Fruit fly (Drosophila melanogaster) whole organism, embryonic: ENCODE measurements around the gene Ass.

Experiments used
- Ada2b ChIP-seq: fragments of 200-800 bp; sonication (Bioruptor generic); IDR thresholded peaks from 2 replicates; pipeline ENCODE4 v1.3.6; 2022; ENCODE audit warnings: missing biosample characterization, missing genetic modification characterization
- Bdp1 ChIP-seq: fragments of 200-800 bp; sonication (Bioruptor generic); optimal IDR thresholded peaks from 3 replicates; lab custom pipeline; 2016; ENCODE audit warnings: missing biosample characterization, missing genetic modification characterization
- Bgb ChIP-seq: fragments of 200-800 bp; sonication (Bioruptor generic); IDR thresholded peaks from 2 replicates; pipeline ENCODE4 v1.3.6; 2022; ENCODE audit warnings: missing biosample characterization, missing genetic modification characterization; ENCODE audit not compliant: partially characterized antibody
- CG13894 ChIP-seq: fragments of 200-800 bp; sonication (Bioruptor generic); optimal IDR thresholded peaks from 3 replicates; lab custom pipeline; 2018; ENCODE audit warnings: missing biosample characterization, mild to moderate bottlenecking, missing genetic modification characterization, moderate library complexity
- CG15479 ChIP-seq: fragments of 200-800 bp; sonication (Bioruptor generic); optimal IDR thresholded peaks from 3 replicates; lab custom pipeline; 2019; ENCODE audit warnings: missing biosample characterization, mild to moderate bottlenecking, missing genetic modification characterization, moderate library complexity
- CG15696 ChIP-seq: fragments of 200-800 bp; sonication (Bioruptor generic); optimal IDR thresholded peaks from 2 replicates; lab custom pipeline; 2019; ENCODE audit warnings: missing biosample characterization, mild to moderate bottlenecking, missing genetic modification characterization, moderate library complexity
- CG1603 ChIP-seq: fragments of 200-800 bp; sonication (Bioruptor generic); optimal IDR thresholded peaks from 2 replicates; lab custom pipeline; 2019; ENCODE audit warnings: missing biosample characterization, mild to moderate bottlenecking, missing genetic modification characterization, moderate library complexity
- CG17802 ChIP-seq: fragments of 200-800 bp; sonication (Bioruptor generic); optimal IDR thresholded peaks from 2 replicates; lab custom pipeline; 2018; ENCODE audit warnings: missing biosample characterization, mild to moderate bottlenecking, missing genetic modification characterization, moderate library complexity
- CG18599 ChIP-seq: fragments of 200-800 bp; sonication (Bioruptor generic); optimal IDR thresholded peaks from 3 replicates; lab custom pipeline; 2017; ENCODE audit warnings: missing biosample characterization, missing genetic modification characterization, mild to moderate bottlenecking, moderate library complexity, missing genetic modification reagents
- CG18764 ChIP-seq: fragments of 200-800 bp; sonication (Bioruptor generic); optimal IDR thresholded peaks from 3 replicates; lab custom pipeline; 2016; ENCODE audit warnings: missing biosample characterization, missing genetic modification characterization
- CG2678 ChIP-seq: fragments of 200-800 bp; sonication (Bioruptor generic); optimal IDR thresholded peaks from 3 replicates; lab custom pipeline; 2019; ENCODE audit warnings: missing biosample characterization, mild to moderate bottlenecking, missing genetic modification characterization, moderate library complexity
- CG30020 ChIP-seq: fragments of 200-800 bp; optimal IDR thresholded peaks from 2 replicates; lab custom pipeline; 2019; ENCODE audit warnings: missing biosample characterization, mild to moderate bottlenecking, missing genetic modification characterization, moderate library complexity
- CG30431 ChIP-seq: fragments of 200-800 bp; sonication (Bioruptor generic); optimal IDR thresholded peaks from 2 replicates; lab custom pipeline; 2017; ENCODE audit warnings: missing biosample characterization, missing genetic modification characterization
- CG43689 ChIP-seq: fragments of 200-800 bp; sonication (Bioruptor generic); IDR thresholded peaks from 2 replicates; pipeline ENCODE4 v1.3.6; 2022; ENCODE audit warnings: missing biosample characterization, missing genetic modification characterization
- CG4854 ChIP-seq: fragments of 200-800 bp; sonication (Bioruptor generic); optimal IDR thresholded peaks from 2 replicates; lab custom pipeline; 2016; ENCODE audit warnings: missing biosample characterization, missing genetic modification characterization, inconsistent platforms
- CG6765 ChIP-seq: fragments of 200-800 bp; sonication (Bioruptor generic); optimal IDR thresholded peaks from 3 replicates; lab custom pipeline; 2017; ENCODE audit warnings: missing biosample characterization, mild to moderate bottlenecking, missing genetic modification characterization
- CG6854 ChIP-seq: fragments of 200-800 bp; sonication (Bioruptor generic); optimal IDR thresholded peaks from 3 replicates; lab custom pipeline; 2017; ENCODE audit warnings: missing biosample characterization, mild to moderate bottlenecking, missing genetic modification characterization
- CG7963 ChIP-seq: fragments of 200-800 bp; sonication (Bioruptor generic); IDR thresholded peaks from 3 replicates; pipeline ENCODE4 v1.3.6; 2022; ENCODE audit warnings: missing biosample characterization, missing genetic modification characterization; ENCODE audit not compliant: partially characterized antibody
- CG8478 ChIP-seq: fragments of >200 bp; optimal IDR thresholded peaks from 2 replicates; lab custom pipeline; 2018
- CG9932 ChIP-seq: fragments of 200-800 bp; sonication (Bioruptor generic); IDR thresholded peaks from 2 replicates; pipeline ENCODE4 v1.3.6; 2022; ENCODE audit warnings: missing biosample characterization, missing genetic modification characterization
- Camta ChIP-seq: fragments of 200-800 bp; sonication (Bioruptor generic); optimal IDR thresholded peaks from 2 replicates; lab custom pipeline; 2016; ENCODE audit warnings: missing biosample characterization, missing genetic modification characterization
- Dek ChIP-seq: fragments of 200-800 bp; sonication (Bioruptor generic); optimal IDR thresholded peaks from 3 replicates; lab custom pipeline; 2019; ENCODE audit warnings: missing biosample characterization, mild to moderate bottlenecking, missing genetic modification characterization, moderate library complexity
- Dll ChIP-seq: fragments of 200-800 bp; sonication (Bioruptor generic); IDR thresholded peaks from 4 replicates; pipeline ENCODE4 v1.3.6; 2022; ENCODE audit warnings: missing biosample characterization, missing genetic modification characterization; ENCODE audit not compliant: partially characterized antibody
- Doc3 ChIP-seq: fragments of 200-800 bp; sonication (Bioruptor generic); IDR thresholded peaks from 3 replicates; pipeline ENCODE4 v1.3.6; 2022; ENCODE audit warnings: missing biosample characterization, missing genetic modification characterization; ENCODE audit not compliant: partially characterized antibody
- HHEX ChIP-seq: fragments of 200-800 bp; sonication (Bioruptor generic); optimal IDR thresholded peaks from 3 replicates; lab custom pipeline; 2017; ENCODE audit warnings: missing biosample characterization, mild to moderate bottlenecking, missing genetic modification characterization, missing genetic modification reagents
- HLH4C ChIP-seq: fragments of 200-800 bp; sonication (Bioruptor generic); IDR thresholded peaks from 3 replicates; pipeline ENCODE4 v1.3.6; 2022; ENCODE audit warnings: missing biosample characterization, missing genetic modification characterization; ENCODE audit not compliant: partially characterized antibody
- Hsf ChIP-seq: fragments of 200-800 bp; sonication (Bioruptor generic); optimal IDR thresholded peaks from 3 replicates; lab custom pipeline; 2016; ENCODE audit warnings: missing biosample characterization, missing genetic modification characterization
- Lim3 ChIP-seq: fragments of 200-800 bp; sonication (Bioruptor generic); IDR thresholded peaks from 2 replicates; pipeline ENCODE4 v1.3.6; 2022; ENCODE audit warnings: missing biosample characterization, missing genetic modification characterization
- NC2α ChIP-seq: fragments of 200-800 bp; sonication (Bioruptor generic); optimal IDR thresholded peaks from 2 replicates; lab custom pipeline; 2016; ENCODE audit warnings: missing biosample characterization, missing genetic modification characterization
- NC2β ChIP-seq: fragments of 200-800 bp; sonication (Bioruptor generic); optimal IDR thresholded peaks from 2 replicates; lab custom pipeline; 2016; ENCODE audit warnings: missing biosample characterization, missing genetic modification characterization
- Ptx1 ChIP-seq: fragments of 200-800 bp; sonication (Bioruptor generic); IDR thresholded peaks from 2 replicates; pipeline ENCODE4 v1.3.6; 2022; ENCODE audit warnings: missing biosample characterization, missing genetic modification characterization
- Spps ChIP-seq: fragments of 200-800 bp; sonication (Bioruptor generic); optimal IDR thresholded peaks from 2 replicates; lab custom pipeline; 2018; ENCODE audit warnings: missing biosample characterization, mild to moderate bottlenecking, missing genetic modification characterization
- Trl ChIP-seq, 3 experiments: fragments of >200 bp in 2 of 3; fragments of 200-800 bp in 1 of 3; sonication (Bioruptor generic) in 1 of 3; optimal IDR thresholded peaks; 2 replicates in 1 of 3; 3 replicates in 2 of 3; lab custom pipeline; 2016 to 2017; ENCODE audit warnings: missing biosample characterization in 1 of 3, missing genetic modification characterization in 1 of 3
- abd-A ChIP-seq: fragments of 200-800 bp; sonication (Bioruptor generic); optimal IDR thresholded peaks from 3 replicates; lab custom pipeline; 2019; ENCODE audit warnings: missing biosample characterization, mild to moderate bottlenecking, missing genetic modification characterization, moderate library complexity
- ato ChIP-seq: fragments of 200-800 bp; sonication (Bioruptor generic); IDR thresholded peaks from 2 replicates; pipeline ENCODE4 v1.3.6; 2022; ENCODE audit warnings: missing biosample characterization, missing genetic modification characterization; ENCODE audit not compliant: partially characterized antibody
- dimm ChIP-seq: fragments of 200-800 bp; sonication (Bioruptor generic); IDR thresholded peaks from 2 replicates; pipeline ENCODE4 v1.3.6; 2022; ENCODE audit warnings: missing biosample characterization, missing genetic modification characterization
- gce ChIP-seq: fragments of 200-800 bp; sonication (Bioruptor generic); IDR thresholded peaks from 3 replicates; pipeline ENCODE4 v1.3.6; 2022; ENCODE audit warnings: missing biosample characterization, missing genetic modification characterization
- gcm2 ChIP-seq: fragments of 200-800 bp; sonication (Bioruptor generic); optimal IDR thresholded peaks from 2 replicates; lab custom pipeline; 2016; ENCODE audit warnings: missing biosample characterization, missing genetic modification characterization
- h ChIP-seq: fragments of >200 bp; optimal IDR thresholded peaks from 2 replicates; lab custom pipeline; 2017
- hkb ChIP-seq, 2 experiments: fragments of 200-800 bp in 1 of 2; fragments of >200 bp in 1 of 2; sonication (Bioruptor generic) in 1 of 2; IDR thresholded peaks in 1 of 2; optimal IDR thresholded peaks in 1 of 2; 2 replicates each; pipeline versions ENCODE4 v1.3.6 to Lab custom; 2017 to 2022; ENCODE audit warnings: missing biosample characterization in 1 of 2, missing genetic modification characterization in 1 of 2
- org-1 ChIP-seq: fragments of 200-800 bp; sonication (Bioruptor generic); optimal IDR thresholded peaks from 2 replicates; lab custom pipeline; 2017; ENCODE audit warnings: missing biosample characterization, missing genetic modification characterization
- salm ChIP-seq: fragments of 200-800 bp; sonication (Bioruptor generic); optimal IDR thresholded peaks from 2 replicates; lab custom pipeline; 2018; ENCODE audit warnings: missing biosample characterization, mild to moderate bottlenecking, missing genetic modification characterization
- sd ChIP-seq: fragments of 200-800 bp; sonication (Bioruptor generic); optimal IDR thresholded peaks from 3 replicates; lab custom pipeline; 2018; ENCODE audit warnings: missing biosample characterization, mild to moderate bottlenecking, missing genetic modification characterization, moderate library complexity
- sisA ChIP-seq: fragments of 200-800 bp; sonication (Bioruptor generic); IDR thresholded peaks from 2 replicates; pipeline ENCODE4 v1.3.6; 2022; ENCODE audit warnings: missing biosample characterization, missing genetic modification characterization
- tio ChIP-seq: fragments of 200-800 bp; sonication (Bioruptor generic); optimal IDR thresholded peaks from 2 replicates; lab custom pipeline; 2017; ENCODE audit warnings: missing biosample characterization, missing genetic modification characterization, inconsistent platforms
- tna ChIP-seq: fragments of 200-800 bp; sonication (Bioruptor generic); IDR thresholded peaks from 2 replicates; pipeline ENCODE4 v1.3.6; 2022; ENCODE audit warnings: missing biosample characterization, missing genetic modification characterization; ENCODE audit not compliant: partially characterized antibody
- wdn ChIP-seq: fragments of 200-800 bp; sonication (Bioruptor generic); IDR thresholded peaks from 2 replicates; pipeline ENCODE4 v1.3.6; 2022; ENCODE audit warnings: missing biosample characterization, missing genetic modification characterization
- wor ChIP-seq: fragments of 200-800 bp; sonication (Bioruptor generic); IDR thresholded peaks from 2 replicates; pipeline ENCODE4 v1.3.6; 2022; ENCODE audit warnings: missing biosample characterization, missing genetic modification characterization
- z ChIP-seq: fragments of 200-800 bp; sonication (Bioruptor generic); IDR thresholded peaks from 3 replicates; pipeline ENCODE4 v1.3.6; 2022; ENCODE audit warnings: missing biosample characterization, missing genetic modification characterization
- zen2 ChIP-seq: fragments of 200-800 bp; sonication (Bioruptor generic); IDR thresholded peaks from 3 replicates; pipeline ENCODE4 v1.3.6; 2022; ENCODE audit warnings: missing biosample characterization, missing genetic modification characterization; ENCODE audit not compliant: partially characterized antibody

Ass gene

dm6 chr3R:6646740-6647139 lies 2.5 kb upstream of the Ass start, which contains the start of gene Taf1 (continued):
- TF ChIP-seq ato (GFP tag; lab: Robert Waterston, UW) (0 out of 2 replicates have a peak, but pooled peaks have one; percentile 32), Trl (optimal IDR thresholded peaks at IDR 0.05; lab: Kevin White, UChicago) (no peak), Trl (GFP tag; optimal IDR thresholded peaks at IDR 0.05; lab: Kevin White, UChicago) (no peak), CG4854 (GFP tag; lab: Kevin White, UChicago) (no peak), Ptx1 (GFP tag; lab: Robert Waterston, UW) (no peak), gce (GFP tag; lab: Robert Waterston, UW) (no peak), wor (GFP tag; lab: Robert Waterston, UW) (no peak), CG15479 (GFP tag; lab: Kevin White, UChicago) (no peak), tna (GFP tag; lab: Robert Waterston, UW) (no peak), abd-A (no peak), wdn (no peak), z (no peak), CG17802 (no peak), CG8478 (lab: Kevin White, UChicago) (no peak), Bgb (peak; percentile 55), gcm2 (GFP tag; lab: Kevin White, UChicago) (no peak), tio (GFP tag; lab: Kevin White, UChicago) (no peak), CG18764 (GFP tag; lab: Kevin White, UChicago) (no peak), CG6854 (no peak), Dek (tag; lab: Kevin White, UChicago) (peak; percentile 24), h (lab: Kevin White, UChicago) (no peak), HHEX (no peak), Camta (GFP tag; lab: Kevin White, UChicago) (no peak), CG15696 (tag; lab: Kevin White, UChicago) (no peak), CG43689 (GFP tag; lab: Robert Waterston, UW) (no peak), CG1603 (tag; lab: Kevin White, UChicago) (no peak), CG2678 (tag; lab: Kevin White, UChicago) (no peak), org-1 (GFP tag; lab: Kevin White, UChicago) (no peak), CG9932 (GFP tag; lab: Robert Waterston, UW) (peak; percentile 23; the same call in 1 of the 2 replicates), Dll (GFP tag; lab: Robert Waterston, UW) (peak; percentile 49; the same call in 2 of the 4 replicates), Ada2b (GFP tag; lab: Robert Waterston, UW) (no peak), dimm (GFP tag; lab: Robert Waterston, UW) (no peak), CG7963 (GFP tag; lab: Robert Waterston, UW) (no peak), Hsf (GFP tag; lab: Kevin White, UChicago) (no peak), CG30020 (tag; lab: Kevin White, UChicago) (no peak), HLH4C (0 out of 3 replicates have a peak, but pooled peaks have one; percentile 37), CG6765 (GFP tag; lab: Kevin White, UChicago) (no peak), CG13894 (tag; lab: Kevin White, UChicago) (no peak), CG18599 (no peak), NC2α (GFP tag; lab: Kevin White, UChicago) (no peak), Doc3 (GFP tag; lab: Robert Waterston, UW) (no peak), Spps (tag; lab: Kevin White, UChicago) (no peak), Lim3 (no peak), NC2β (no peak), Bdp1 (GFP tag; lab: Kevin White, UChicago) (no peak), salm (tag; lab: Kevin White, UChicago) (no peak), hkb (optimal IDR thresholded peaks at IDR 0.05; lab: Kevin White, UChicago) (no peak), hkb (GFP tag; IDR thresholded peaks at IDR 0.05; lab: Robert Waterston, UW) (0 out of 2 replicates have a peak, but pooled peaks have one; percentile 9), sisA (no peak), zen2 (GFP tag; lab: Robert Waterston, UW) (no peak), sd (tag; lab: Kevin White, UChicago) (no peak), CG30431 (no peak)
